Fruit fly (Drosophila melanogaster) whole organism, embryonic: ENCODE data around the gene CG31777.

Experiments
- CG10147 ChIP-seq: fragments of 200-800 bp; sonication (Bioruptor generic); optimal IDR thresholded peaks from 2 replicates; lab custom pipeline; 2019; ENCODE audit warnings: missing biosample characterization, mild to moderate bottlenecking, missing genetic modification characterization, moderate library complexity
- CG10543 ChIP-seq: fragments of 200-800 bp; sonication (Bioruptor generic); optimal IDR thresholded peaks from 3 replicates; lab custom pipeline; 2017; ENCODE audit warnings: missing biosample characterization, mild to moderate bottlenecking, missing genetic modification characterization, moderate library complexity
- CG10654 ChIP-seq: fragments of 200-800 bp; sonication (Bioruptor generic); optimal IDR thresholded peaks from 2 replicates; lab custom pipeline; 2016; ENCODE audit warnings: missing biosample characterization, missing genetic modification characterization
- CG11504 ChIP-seq: fragments of 200-800 bp; sonication (Bioruptor generic); optimal IDR thresholded peaks from 3 replicates; lab custom pipeline; 2019; ENCODE audit warnings: missing biosample characterization, mild to moderate bottlenecking, missing genetic modification characterization, moderate library complexity
- CG11723 ChIP-seq: fragments of 200-800 bp; sonication (Bioruptor generic); optimal IDR thresholded peaks from 2 replicates; lab custom pipeline; 2017; ENCODE audit warnings: missing biosample characterization, mild to moderate bottlenecking, missing genetic modification characterization
- CG13296 ChIP-seq: fragments of 200-800 bp; sonication (Bioruptor generic); optimal IDR thresholded peaks from 3 replicates; lab custom pipeline; 2018; ENCODE audit warnings: missing biosample characterization, mild to moderate bottlenecking, missing genetic modification characterization
- CG15073 ChIP-seq: fragments of 200-800 bp; sonication (Bioruptor generic); optimal IDR thresholded peaks from 2 replicates; lab custom pipeline; 2016; ENCODE audit warnings: missing biosample characterization, missing genetic modification characterization
- CG15479 ChIP-seq: fragments of 200-800 bp; sonication (Bioruptor generic); optimal IDR thresholded peaks from 3 replicates; lab custom pipeline; 2019; ENCODE audit warnings: missing biosample characterization, mild to moderate bottlenecking, missing genetic modification characterization, moderate library complexity
- CG15514 ChIP-seq: fragments of 200-800 bp; sonication (Bioruptor generic); optimal IDR thresholded peaks from 3 replicates; lab custom pipeline; 2017; ENCODE audit warnings: missing biosample characterization, missing genetic modification characterization, mild to moderate bottlenecking, moderate library complexity, missing genetic modification reagents
- CG16813 ChIP-seq: fragments of 200-800 bp; sonication (Bioruptor generic); IDR thresholded peaks from 3 replicates; pipeline ENCODE4 v1.3.6; 2022; ENCODE audit warnings: missing biosample characterization, missing genetic modification characterization; ENCODE audit not compliant: partially characterized antibody
- CG17802 ChIP-seq: fragments of 200-800 bp; sonication (Bioruptor generic); optimal IDR thresholded peaks from 2 replicates; lab custom pipeline; 2018; ENCODE audit warnings: missing biosample characterization, mild to moderate bottlenecking, missing genetic modification characterization, moderate library complexity
- CG18619 ChIP-seq: fragments of 200-800 bp; sonication (Bioruptor generic); optimal IDR thresholded peaks from 3 replicates; lab custom pipeline; 2017; ENCODE audit warnings: missing biosample characterization, mild to moderate bottlenecking, missing genetic modification characterization
- CG18764 ChIP-seq: fragments of 200-800 bp; sonication (Bioruptor generic); optimal IDR thresholded peaks from 3 replicates; lab custom pipeline; 2016; ENCODE audit warnings: missing biosample characterization, missing genetic modification characterization
- CG2120 ChIP-seq: fragments of 200-800 bp; sonication (Bioruptor generic); optimal IDR thresholded peaks from 3 replicates; lab custom pipeline; 2016; ENCODE audit warnings: missing biosample characterization, missing genetic modification characterization
- CG2712 ChIP-seq: fragments of 200-800 bp; optimal IDR thresholded peaks from 3 replicates; lab custom pipeline; 2019; ENCODE audit warnings: missing biosample characterization, mild to moderate bottlenecking, missing genetic modification characterization, moderate library complexity
- CG30403 ChIP-seq: fragments of 200-800 bp; sonication (Bioruptor generic); optimal IDR thresholded peaks from 3 replicates; lab custom pipeline; 2016; ENCODE audit warnings: missing biosample characterization, missing genetic modification characterization
- CG34224 ChIP-seq: fragments of 200-800 bp; sonication (Bioruptor generic); IDR thresholded peaks from 3 replicates; pipeline ENCODE4 v1.3.6; 2022; ENCODE audit warnings: missing biosample characterization, missing genetic modification characterization; ENCODE audit not compliant: partially characterized antibody
- CG4617 ChIP-seq: fragments of 200-800 bp; sonication (Bioruptor generic); optimal IDR thresholded peaks from 3 replicates; lab custom pipeline; 2016; ENCODE audit warnings: missing biosample characterization, missing genetic modification characterization, borderline replicate concordance
- CG7556 ChIP-seq: fragments of 200-800 bp; sonication (Bioruptor generic); optimal IDR thresholded peaks from 2 replicates; lab custom pipeline; 2017; ENCODE audit warnings: missing biosample characterization, mild to moderate bottlenecking, missing genetic modification characterization
- CG7839 ChIP-seq: fragments of 200-800 bp; sonication (Bioruptor generic); optimal IDR thresholded peaks from 3 replicates; lab custom pipeline; 2018; ENCODE audit warnings: missing biosample characterization, mild to moderate bottlenecking, missing genetic modification characterization, moderate library complexity
- CG7987 ChIP-seq: fragments of 200-800 bp; sonication (Bioruptor generic); optimal IDR thresholded peaks from 2 replicates; lab custom pipeline; 2018; ENCODE audit warnings: missing biosample characterization, mild to moderate bottlenecking, missing genetic modification characterization, moderate library complexity
- CG8359 ChIP-seq: fragments of 200-800 bp; sonication (Bioruptor generic); optimal IDR thresholded peaks from 2 replicates; lab custom pipeline; 2017; ENCODE audit warnings: missing biosample characterization, mild to moderate bottlenecking, missing genetic modification characterization, borderline replicate concordance
- CG8388 ChIP-seq: fragments of 200-800 bp; sonication (Bioruptor generic); optimal IDR thresholded peaks from 2 replicates; lab custom pipeline; 2019; ENCODE audit warnings: missing biosample characterization, mild to moderate bottlenecking, missing genetic modification characterization, moderate library complexity
- CG9817 ChIP-seq: fragments of 200-800 bp; sonication (Bioruptor generic); optimal IDR thresholded peaks from 2 replicates; lab custom pipeline; 2018; ENCODE audit warnings: missing biosample characterization, mild to moderate bottlenecking, missing genetic modification characterization, moderate library complexity
- CG9932 ChIP-seq: fragments of 200-800 bp; sonication (Bioruptor generic); IDR thresholded peaks from 2 replicates; pipeline ENCODE4 v1.3.6; 2022; ENCODE audit warnings: missing biosample characterization, missing genetic modification characterization
- Doc2 ChIP-seq: fragments of 200-800 bp; sonication (Bioruptor generic); IDR thresholded peaks from 2 replicates; pipeline ENCODE4 v1.3.6; 2022; ENCODE audit warnings: missing biosample characterization, missing genetic modification characterization
- Gsc ChIP-seq: fragments of 200-800 bp; sonication (Bioruptor generic); IDR thresholded peaks from 2 replicates; pipeline ENCODE4 v1.3.6; 2022; ENCODE audit warnings: missing biosample characterization, missing genetic modification characterization
- HHEX ChIP-seq: fragments of 200-800 bp; sonication (Bioruptor generic); optimal IDR thresholded peaks from 3 replicates; lab custom pipeline; 2017; ENCODE audit warnings: missing biosample characterization, mild to moderate bottlenecking, missing genetic modification characterization, missing genetic modification reagents
- HLH4C ChIP-seq: fragments of 200-800 bp; sonication (Bioruptor generic); IDR thresholded peaks from 3 replicates; pipeline ENCODE4 v1.3.6; 2022; ENCODE audit warnings: missing biosample characterization, missing genetic modification characterization; ENCODE audit not compliant: partially characterized antibody
- Hand ChIP-seq: fragments of 200-800 bp; sonication (Bioruptor generic); optimal IDR thresholded peaks from 2 replicates; lab custom pipeline; 2017; ENCODE audit warnings: mild to moderate bottlenecking, missing biosample characterization, missing genetic modification reagents, missing genetic modification characterization
- Hr39 ChIP-seq: fragments of >200 bp; optimal IDR thresholded peaks from 2 replicates; lab custom pipeline; 2017
- MBD-R2 ChIP-seq: fragments of 200-800 bp; sonication (Bioruptor generic); IDR thresholded peaks from 2 replicates; pipeline ENCODE4 v1.3.6; 2022; ENCODE audit warnings: missing biosample characterization, missing genetic modification characterization
- MTF-1 ChIP-seq: fragments of 200-800 bp; sonication (Bioruptor generic); optimal IDR thresholded peaks from 2 replicates; lab custom pipeline; 2018; ENCODE audit warnings: missing biosample characterization, mild to moderate bottlenecking, missing genetic modification characterization, borderline replicate concordance
- Med ChIP-seq: fragments of 200-800 bp; sonication (Bioruptor generic); peaks from one replicate; lab custom pipeline; 2016; ENCODE audit warnings: missing biosample characterization, missing genetic modification characterization, mild to moderate bottlenecking, inconsistent platforms, moderate library complexity
- Rx ChIP-seq: fragments of 200-800 bp; sonication (Bioruptor generic); IDR thresholded peaks from 2 replicates; pipeline ENCODE4 v1.3.6; 2022; ENCODE audit warnings: missing biosample characterization, missing genetic modification characterization
- Side ChIP-seq: fragments of 200-800 bp; sonication (Bioruptor generic); optimal IDR thresholded peaks from 2 replicates; lab custom pipeline; 2016; ENCODE audit warnings: missing biosample characterization, missing genetic modification characterization
- Stat92E ChIP-seq, 3 experiments: fragments of >200 bp in 2 of 3; fragments of 200-800 bp in 1 of 3; sonication (Bioruptor generic) in 1 of 3; optimal IDR thresholded peaks; 2 replicates each; lab custom pipeline; 2017 to 2019; ENCODE audit warnings: missing biosample characterization in 3 of 3, missing genetic modification characterization in 3 of 3, mild to moderate bottlenecking in 1 of 3, moderate library complexity in 1 of 3
- crol ChIP-seq: fragments of 200-800 bp; sonication (Bioruptor generic); IDR thresholded peaks from 2 replicates; pipeline ENCODE4 v1.3.6; 2022; ENCODE audit warnings: missing biosample characterization, missing genetic modification characterization
- danr ChIP-seq: fragments of 200-800 bp; sonication (Bioruptor generic); IDR thresholded peaks from 2 replicates; pipeline ENCODE4 v1.3.6; 2022; ENCODE audit warnings: missing biosample characterization, missing genetic modification characterization
- dm ChIP-seq: fragments of 200-800 bp; sonication (Bioruptor generic); optimal IDR thresholded peaks from 3 replicates; lab custom pipeline; 2016; ENCODE audit warnings: missing biosample characterization, missing genetic modification characterization
- kah ChIP-seq: fragments of 200-800 bp; sonication (Bioruptor generic); optimal IDR thresholded peaks from 2 replicates; lab custom pipeline; 2018; ENCODE audit warnings: missing biosample characterization, mild to moderate bottlenecking, missing genetic modification characterization
- lmd ChIP-seq: fragments of 200-800 bp; sonication (Bioruptor generic); IDR thresholded peaks from 2 replicates; pipeline ENCODE4 v1.3.6; 2022; ENCODE audit warnings: missing biosample characterization, missing genetic modification characterization
- nerfin-2 ChIP-seq: fragments of 200-800 bp; sonication (Bioruptor generic); IDR thresholded peaks from 2 replicates; pipeline ENCODE4 v1.3.6; 2022; ENCODE audit warnings: missing biosample characterization, missing genetic modification characterization; ENCODE audit not compliant: partially characterized antibody
- peb ChIP-seq: fragments of 200-800 bp; sonication (Bioruptor generic); IDR thresholded peaks from 2 replicates; pipeline ENCODE4 v1.3.6; 2022; ENCODE audit warnings: missing biosample characterization, missing genetic modification characterization
- prd ChIP-seq, 3 experiments: fragments of >200 bp in 2 of 3; fragments of 200-800 bp in 1 of 3; sonication (Bioruptor generic) in 1 of 3; optimal IDR thresholded peaks in 2 of 3; IDR thresholded peaks in 1 of 3; 2 replicates in 2 of 3; 3 replicates in 1 of 3; pipeline versions ENCODE4 v1.3.6 to Lab custom; 2017 to 2022; ENCODE audit warnings: missing biosample characterization in 1 of 3, missing genetic modification characterization in 1 of 3
- sens-2 ChIP-seq: fragments of 200-800 bp; sonication (Bioruptor generic); IDR thresholded peaks from 2 replicates; pipeline ENCODE4 v1.3.6; 2022; ENCODE audit warnings: missing biosample characterization, missing genetic modification characterization
- tio ChIP-seq: fragments of 200-800 bp; sonication (Bioruptor generic); optimal IDR thresholded peaks from 2 replicates; lab custom pipeline; 2017; ENCODE audit warnings: missing biosample characterization, missing genetic modification characterization, inconsistent platforms
- unpg ChIP-seq: fragments of 200-800 bp; sonication (Bioruptor generic); optimal IDR thresholded peaks from 3 replicates; lab custom pipeline; 2018; ENCODE audit warnings: missing biosample characterization, mild to moderate bottlenecking, missing genetic modification characterization, moderate library complexity
- vvl ChIP-seq: fragments of 200-800 bp; sonication (Bioruptor generic); IDR thresholded peaks from 2 replicates; pipeline ENCODE4 v1.3.6; 2022; ENCODE audit warnings: missing biosample characterization, missing genetic modification characterization

Gene CG31777

dm6 chr2L:3737682-3738081, 30.8 kb upstream of the CG31777 start (continued):
- TF ChIP-seq CG7987 (GFP tag; lab: Kevin White, UChicago), result no peak
- TF ChIP-seq dm (GFP tag; lab: Kevin White, UChicago), result no peak
- peak; percentile 7 for TF ChIP-seq CG30403 (GFP tag; lab: Kevin White, UChicago)
- peak; percentile 47 for TF ChIP-seq CG7556 (GFP tag; lab: Kevin White, UChicago)
- TF ChIP-seq Rx, result no peak
- peak; percentile 17 for TF ChIP-seq tio
- TF ChIP-seq peb (GFP tag; lab: Robert Waterston, UW), result no peak
- peak; percentile 42 for TF ChIP-seq CG7839 (tag; lab: Kevin White, UChicago)
- TF ChIP-seq CG9932, result no peak
- no peak for TF ChIP-seq MTF-1 (GFP tag; lab: Kevin White, UChicago)
- no peak for TF ChIP-seq lmd
- peak; percentile 45 for TF ChIP-seq CG11504
- peak; percentile 24 for TF ChIP-seq CG10147 (GFP tag; lab: Kevin White, UChicago)
- TF ChIP-seq CG15514, result no peak
- TF ChIP-seq Stat92E (GFP tag; optimal IDR thresholded peaks at IDR 0.05; lab: Kevin White, UChicago), result no peak
- TF ChIP-seq CG8388 (GFP tag; lab: Kevin White, UChicago), result no peak
- TF ChIP-seq CG13296 (GFP tag; lab: Kevin White, UChicago), result no peak
- no peak for TF ChIP-seq Hr39
- TF ChIP-seq CG2120 (GFP tag; lab: Kevin White, UChicago), result peak; percentile 43
- TF ChIP-seq Hand (GFP tag; lab: Kevin White, UChicago), result peak; percentile 25

dm6 chr2L:3737003-3737662, 30.3 kb upstream of the CG31777 start:
- TF ChIP-seq CG10654 (GFP tag; lab: Kevin White, UChicago) (no peak), Side (GFP tag; lab: Kevin White, UChicago) (no peak), CG15073 (GFP tag; lab: Kevin White, UChicago) (no peak), prd (optimal IDR thresholded peaks at IDR 0.05; lab: Kevin White, UChicago) (no peak), prd (GFP tag; IDR thresholded peaks at IDR 0.05; lab: Robert Waterston, UW) (no peak), CG11723 (GFP tag; lab: Kevin White, UChicago) (no peak), Med (peak; percentile 12), CG18764 (GFP tag; lab: Kevin White, UChicago) (no peak), CG2712 (tag; lab: Kevin White, UChicago) (peak; percentile 1), MBD-R2 (GFP tag; lab: Robert Waterston, UW) (no peak), CG8359 (GFP tag; lab: Kevin White, UChicago) (no peak), Gsc (no peak), unpg (GFP tag; lab: Kevin White, UChicago) (no peak), CG4617 (GFP tag; lab: Kevin White, UChicago) (no peak), kah (no peak), CG9817 (tag; lab: Kevin White, UChicago) (no peak), crol (peak; percentile 69), HLH4C (no peak), CG18619 (GFP tag; lab: Kevin White, UChicago) (no peak), HHEX (GFP tag; lab: Kevin White, UChicago) (no peak), Doc2 (no peak), sens-2 (GFP tag; lab: Robert Waterston, UW) (no peak), danr (no peak), CG11504 (peak; percentile 47), CG34224 (GFP tag; lab: Robert Waterston, UW) (no peak), nerfin-2 (no peak), CG10543 (GFP tag; lab: Kevin White, UChicago) (no peak), CG15479 (GFP tag; lab: Kevin White, UChicago) (no peak), CG17802 (tag; lab: Kevin White, UChicago) (no peak), vvl (no peak), CG16813 (GFP tag; lab: Robert Waterston, UW) (no peak)
